Fruit fly (Drosophila melanogaster): ENCODE measurements around the gene CG10336.

dm6 chr2L:18735553-18736167, 46.3 kb downstream of the CG10336 start:
- TF ChIP-seq EcR (GFP tag; optimal IDR thresholded peaks at IDR 0.05) (no peak), CG10348 (GFP tag; IDR thresholded peaks at IDR 0.05) (0 out of 2 replicates have a peak, but pooled peaks have one; percentile 35), fd96Ca (GFP tag; IDR thresholded peaks at IDR 0.05) (0 out of 3 replicates have a peak, but pooled peaks have one; percentile 33), Pif1B (GFP tag; optimal IDR thresholded peaks at IDR 0.05) (no peak), rn (GFP tag; IDR thresholded peaks at IDR 0.05) (no peak), D1 (tag; optimal IDR thresholded peaks at IDR 0.05) (no peak), Pif1A (GFP tag; optimal IDR thresholded peaks at IDR 0.05) (no peak)
